Fruit fly (Drosophila melanogaster) whole organism: ENCODE measurements around the gene CG6005.

ENCODE experiments used
- Dll ChIP-seq: fragments of >200 bp; optimal IDR thresholded peaks from 2 replicates; lab custom pipeline; 2017
- pan ChIP-seq: fragments of >200 bp; optimal IDR thresholded peaks from 2 replicates; lab custom pipeline; 2017
- psq ChIP-seq: fragments of >200 bp; optimal IDR thresholded peaks from 2 replicates; lab custom pipeline; 2017
- usp ChIP-seq: fragments of >200 bp; optimal IDR thresholded peaks from 2 replicates; lab custom pipeline; 2017; ENCODE audit warnings: missing biosample characterization, missing genetic modification characterization, mixed read lengths

DNA sequence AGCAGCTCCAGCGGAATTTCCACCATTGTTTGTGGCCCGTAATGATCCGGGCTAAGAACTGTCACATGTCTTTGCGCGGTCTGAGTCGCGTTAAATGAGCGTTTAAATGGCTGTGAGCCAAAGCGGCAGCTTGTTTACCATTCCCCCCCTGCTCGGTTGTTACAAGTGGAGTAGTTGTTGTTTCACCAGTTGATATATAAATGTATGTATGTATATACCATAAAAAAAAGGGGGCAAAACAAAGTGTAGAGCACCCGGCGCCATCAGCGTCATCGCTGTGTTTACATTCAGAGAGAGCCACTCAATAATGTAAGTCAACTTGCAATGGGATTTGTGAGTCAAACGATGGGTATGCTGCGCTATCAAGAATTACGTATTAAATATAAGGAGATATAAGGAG, 33.1 kb upstream of the CG6005 start:
- TF ChIP-seq usp (no peak), Dll (no peak), pan (lab: Kevin White, UChicago) (no peak), psq (lab: Kevin White, UChicago) (no peak)
